Fruit fly (Drosophila melanogaster) whole organism, embryonic: ENCODE data around the gene brat.

Experiments
- CG10979 ChIP-seq: fragments of 200-800 bp; sonication (Bioruptor generic); optimal IDR thresholded peaks from 2 replicates; lab custom pipeline; 2018; ENCODE audit warnings: missing biosample characterization, mild to moderate bottlenecking, missing genetic modification characterization, moderate library complexity
- CG11696 ChIP-seq: fragments of 200-800 bp; sonication (Bioruptor generic); IDR thresholded peaks from 2 replicates; pipeline ENCODE4 v1.3.6; 2022; ENCODE audit warnings: missing biosample characterization, missing genetic modification characterization
- CG12071 ChIP-seq: fragments of 200-800 bp; sonication (Bioruptor generic); optimal IDR thresholded peaks from 3 replicates; lab custom pipeline; 2018; ENCODE audit warnings: missing biosample characterization, mild to moderate bottlenecking, missing genetic modification characterization
- CG12219 ChIP-seq: fragments of 200-800 bp; sonication (Bioruptor generic); optimal IDR thresholded peaks from 3 replicates; lab custom pipeline; 2018; ENCODE audit warnings: missing biosample characterization, mild to moderate bottlenecking, missing genetic modification characterization
- CG12391 ChIP-seq: fragments of 200-800 bp; sonication (Bioruptor generic); optimal IDR thresholded peaks from 3 replicates; lab custom pipeline; 2018; ENCODE audit warnings: missing biosample characterization, mild to moderate bottlenecking, missing genetic modification characterization, moderate library complexity
- CG13424 ChIP-seq: fragments of 200-800 bp; sonication (Bioruptor generic); optimal IDR thresholded peaks from 2 replicates; lab custom pipeline; 2019; ENCODE audit warnings: missing biosample characterization, mild to moderate bottlenecking, missing genetic modification characterization, moderate library complexity
- CG14860 ChIP-seq: fragments of 200-800 bp; sonication (Bioruptor generic); IDR thresholded peaks from 3 replicates; pipeline ENCODE4 v1.3.6; 2022; ENCODE audit warnings: missing biosample characterization, missing genetic modification characterization; ENCODE audit not compliant: partially characterized antibody
- CG17802 ChIP-seq: fragments of 200-800 bp; sonication (Bioruptor generic); optimal IDR thresholded peaks from 2 replicates; lab custom pipeline; 2018; ENCODE audit warnings: missing biosample characterization, mild to moderate bottlenecking, missing genetic modification characterization, moderate library complexity
- CG17829 ChIP-seq: fragments of 200-800 bp; optimal IDR thresholded peaks from 2 replicates; lab custom pipeline; 2019; ENCODE audit warnings: missing biosample characterization, mild to moderate bottlenecking, missing genetic modification characterization, moderate library complexity
- CG18619 ChIP-seq: fragments of 200-800 bp; sonication (Bioruptor generic); optimal IDR thresholded peaks from 3 replicates; lab custom pipeline; 2017; ENCODE audit warnings: missing biosample characterization, mild to moderate bottlenecking, missing genetic modification characterization
- CG2120 ChIP-seq: fragments of 200-800 bp; sonication (Bioruptor generic); optimal IDR thresholded peaks from 3 replicates; lab custom pipeline; 2016; ENCODE audit warnings: missing biosample characterization, missing genetic modification characterization
- CG2199 ChIP-seq: fragments of 200-800 bp; sonication (Bioruptor generic); IDR thresholded peaks from 3 replicates; pipeline ENCODE4 v1.3.6; 2022; ENCODE audit warnings: missing biosample characterization, missing genetic modification characterization
- CG3407 ChIP-seq: fragments of 200-800 bp; sonication (Bioruptor generic); optimal IDR thresholded peaks from 2 replicates; lab custom pipeline; 2018; ENCODE audit warnings: missing biosample characterization, mild to moderate bottlenecking, missing genetic modification characterization
- CG6175 ChIP-seq: fragments of 200-800 bp; sonication (Bioruptor generic); IDR thresholded peaks from 3 replicates; pipeline ENCODE4 v1.3.6; 2022; ENCODE audit warnings: missing biosample characterization, missing genetic modification characterization
- CG6854 ChIP-seq: fragments of 200-800 bp; sonication (Bioruptor generic); optimal IDR thresholded peaks from 3 replicates; lab custom pipeline; 2017; ENCODE audit warnings: missing biosample characterization, mild to moderate bottlenecking, missing genetic modification characterization
- Doc2 ChIP-seq: fragments of 200-800 bp; sonication (Bioruptor generic); IDR thresholded peaks from 2 replicates; pipeline ENCODE4 v1.3.6; 2022; ENCODE audit warnings: missing biosample characterization, missing genetic modification characterization
- Doc3 ChIP-seq: fragments of 200-800 bp; sonication (Bioruptor generic); IDR thresholded peaks from 3 replicates; pipeline ENCODE4 v1.3.6; 2022; ENCODE audit warnings: missing biosample characterization, missing genetic modification characterization; ENCODE audit not compliant: partially characterized antibody
- Eip74EF ChIP-seq, 2 experiments: fragments of 200-800 bp in 1 of 2; fragments of >200 bp in 1 of 2; sonication (Bioruptor generic) in 1 of 2; optimal IDR thresholded peaks; 2 replicates each; lab custom pipeline; 2017 to 2019; ENCODE audit warnings: missing biosample characterization in 2 of 2, missing genetic modification characterization in 2 of 2, mild to moderate bottlenecking in 1 of 2, moderate library complexity in 1 of 2
- Fer3 ChIP-seq: fragments of 200-800 bp; sonication (Bioruptor generic); optimal IDR thresholded peaks from 2 replicates; lab custom pipeline; 2018; ENCODE audit warnings: missing biosample characterization, mild to moderate bottlenecking, missing genetic modification characterization, moderate library complexity
- GATAe ChIP-seq: fragments of 200-800 bp; sonication (Bioruptor generic); conservative IDR thresholded peaks from 2 replicates; pipeline ENCODE4 v1.3.6; 2022; ENCODE audit warnings: missing biosample characterization, missing genetic modification characterization
- Hmx ChIP-seq: fragments of 200-800 bp; sonication (Bioruptor generic); optimal IDR thresholded peaks from 2 replicates; lab custom pipeline; 2016; ENCODE audit warnings: missing biosample characterization, missing genetic modification characterization
- Hr78 ChIP-seq, 2 experiments: fragments of 200-800 bp in 1 of 2; fragments of >200 bp in 1 of 2; sonication (Bioruptor generic) in 1 of 2; optimal IDR thresholded peaks; 2 replicates each; lab custom pipeline; 2017 to 2019; ENCODE audit warnings: missing biosample characterization in 2 of 2, missing genetic modification characterization in 2 of 2, mild to moderate bottlenecking in 1 of 2, moderate library complexity in 1 of 2
- Spps ChIP-seq: fragments of 200-800 bp; sonication (Bioruptor generic); optimal IDR thresholded peaks from 2 replicates; lab custom pipeline; 2018; ENCODE audit warnings: missing biosample characterization, mild to moderate bottlenecking, missing genetic modification characterization
- Xbp1 ChIP-seq: fragments of 200-800 bp; sonication (Bioruptor generic); optimal IDR thresholded peaks from 3 replicates; lab custom pipeline; 2016; ENCODE audit warnings: missing biosample characterization, mild to moderate bottlenecking, missing genetic modification characterization
- ac ChIP-seq: fragments of 200-800 bp; sonication (Bioruptor generic); optimal IDR thresholded peaks from 3 replicates; lab custom pipeline; 2017; ENCODE audit warnings: missing biosample characterization, mild to moderate bottlenecking, missing genetic modification characterization
- ara ChIP-seq: fragments of 200-800 bp; sonication (Bioruptor generic); IDR thresholded peaks from 2 replicates; pipeline ENCODE4 v1.3.6; 2022; ENCODE audit warnings: missing biosample characterization, missing genetic modification characterization
- crc ChIP-seq: fragments of 200-800 bp; sonication (Bioruptor generic); optimal IDR thresholded peaks from 2 replicates; lab custom pipeline; 2016; ENCODE audit warnings: missing biosample characterization, missing genetic modification characterization
- croc ChIP-seq: fragments of 200-800 bp; sonication (Bioruptor generic); conservative IDR thresholded peaks from 3 replicates; pipeline ENCODE4 v1.3.6; 2022; ENCODE audit warnings: missing biosample characterization, missing genetic modification characterization
- crp ChIP-seq, 2 experiments: fragments of 200-800 bp; sonication (Bioruptor generic); optimal IDR thresholded peaks; 2 replicates in 1 of 2; 3 replicates in 1 of 2; lab custom pipeline; 2017; ENCODE audit warnings: missing biosample characterization in 2 of 2, missing genetic modification characterization in 2 of 2, mild to moderate bottlenecking in 1 of 2, moderate library complexity in 1 of 2
- gce ChIP-seq: fragments of 200-800 bp; sonication (Bioruptor generic); IDR thresholded peaks from 3 replicates; pipeline ENCODE4 v1.3.6; 2022; ENCODE audit warnings: missing biosample characterization, missing genetic modification characterization
- h ChIP-seq: fragments of >200 bp; optimal IDR thresholded peaks from 2 replicates; lab custom pipeline; 2017
- ind ChIP-seq: fragments of 200-800 bp; sonication (Bioruptor generic); optimal IDR thresholded peaks from 3 replicates; lab custom pipeline; 2016; ENCODE audit warnings: missing biosample characterization, missing genetic modification characterization
- kah ChIP-seq: fragments of 200-800 bp; sonication (Bioruptor generic); optimal IDR thresholded peaks from 2 replicates; lab custom pipeline; 2018; ENCODE audit warnings: missing biosample characterization, mild to moderate bottlenecking, missing genetic modification characterization
- lmd ChIP-seq: fragments of 200-800 bp; sonication (Bioruptor generic); IDR thresholded peaks from 2 replicates; pipeline ENCODE4 v1.3.6; 2022; ENCODE audit warnings: missing biosample characterization, missing genetic modification characterization
- maf-S ChIP-seq: fragments of 200-800 bp; sonication (Bioruptor generic); optimal IDR thresholded peaks from 2 replicates; lab custom pipeline; 2016; ENCODE audit warnings: missing biosample characterization, missing genetic modification characterization
- nom ChIP-seq: fragments of 200-800 bp; sonication (Bioruptor generic); optimal IDR thresholded peaks from 2 replicates; lab custom pipeline; 2017; ENCODE audit warnings: missing biosample characterization, missing genetic modification characterization, mild to moderate bottlenecking, moderate library complexity, missing genetic modification reagents
- onecut ChIP-seq: fragments of 200-800 bp; sonication (Bioruptor generic); IDR thresholded peaks from 2 replicates; pipeline ENCODE4 v1.3.6; 2022; ENCODE audit warnings: missing biosample characterization, missing genetic modification characterization
- peb ChIP-seq: fragments of 200-800 bp; sonication (Bioruptor generic); IDR thresholded peaks from 2 replicates; pipeline ENCODE4 v1.3.6; 2022; ENCODE audit warnings: missing biosample characterization, missing genetic modification characterization
- pnt ChIP-seq: fragments of 200-800 bp; sonication (Bioruptor generic); optimal IDR thresholded peaks from 3 replicates; lab custom pipeline; 2016; ENCODE audit warnings: missing biosample characterization, missing genetic modification characterization
- prd ChIP-seq, 3 experiments: fragments of >200 bp in 2 of 3; fragments of 200-800 bp in 1 of 3; sonication (Bioruptor generic) in 1 of 3; optimal IDR thresholded peaks in 2 of 3; IDR thresholded peaks in 1 of 3; 2 replicates in 2 of 3; 3 replicates in 1 of 3; pipeline versions ENCODE4 v1.3.6 to Lab custom; 2017 to 2022; ENCODE audit warnings: missing biosample characterization in 1 of 3, missing genetic modification characterization in 1 of 3
- schlank ChIP-seq: fragments of 200-800 bp; sonication (Bioruptor generic); optimal IDR thresholded peaks from 2 replicates; lab custom pipeline; 2018; ENCODE audit warnings: missing biosample characterization, mild to moderate bottlenecking, missing genetic modification characterization
- sima ChIP-seq: fragments of 200-800 bp; sonication (Bioruptor generic); optimal IDR thresholded peaks from 2 replicates; lab custom pipeline; 2016; ENCODE audit warnings: missing biosample characterization, missing genetic modification characterization
- sisA ChIP-seq: fragments of 200-800 bp; sonication (Bioruptor generic); IDR thresholded peaks from 2 replicates; pipeline ENCODE4 v1.3.6; 2022; ENCODE audit warnings: missing biosample characterization, missing genetic modification characterization
- tup ChIP-seq: fragments of 200-800 bp; sonication (Bioruptor generic); optimal IDR thresholded peaks from 2 replicates; lab custom pipeline; 2016; ENCODE audit warnings: missing biosample characterization, mild to moderate bottlenecking, missing genetic modification characterization, moderate library complexity
- vnd ChIP-seq: fragments of 200-800 bp; sonication (Bioruptor generic); IDR thresholded peaks from 3 replicates; pipeline ENCODE4 v1.3.6; 2022; ENCODE audit warnings: missing biosample characterization, missing genetic modification characterization; ENCODE audit not compliant: partially characterized antibody
- wek ChIP-seq: fragments of 200-800 bp; sonication (Bioruptor generic); optimal IDR thresholded peaks from 3 replicates; lab custom pipeline; 2018; ENCODE audit warnings: missing biosample characterization, mild to moderate bottlenecking, missing genetic modification characterization, moderate library complexity
- zf30C ChIP-seq: fragments of 200-800 bp; sonication (Bioruptor generic); optimal IDR thresholded peaks from 3 replicates; lab custom pipeline; 2018; ENCODE audit warnings: missing biosample characterization, mild to moderate bottlenecking, missing genetic modification characterization
- zfh1 ChIP-seq: fragments of 200-800 bp; sonication (Bioruptor generic); IDR thresholded peaks from 3 replicates; pipeline ENCODE4 v1.3.6; 2022; ENCODE audit warnings: missing biosample characterization, missing genetic modification characterization

Gene brat

DNA sequence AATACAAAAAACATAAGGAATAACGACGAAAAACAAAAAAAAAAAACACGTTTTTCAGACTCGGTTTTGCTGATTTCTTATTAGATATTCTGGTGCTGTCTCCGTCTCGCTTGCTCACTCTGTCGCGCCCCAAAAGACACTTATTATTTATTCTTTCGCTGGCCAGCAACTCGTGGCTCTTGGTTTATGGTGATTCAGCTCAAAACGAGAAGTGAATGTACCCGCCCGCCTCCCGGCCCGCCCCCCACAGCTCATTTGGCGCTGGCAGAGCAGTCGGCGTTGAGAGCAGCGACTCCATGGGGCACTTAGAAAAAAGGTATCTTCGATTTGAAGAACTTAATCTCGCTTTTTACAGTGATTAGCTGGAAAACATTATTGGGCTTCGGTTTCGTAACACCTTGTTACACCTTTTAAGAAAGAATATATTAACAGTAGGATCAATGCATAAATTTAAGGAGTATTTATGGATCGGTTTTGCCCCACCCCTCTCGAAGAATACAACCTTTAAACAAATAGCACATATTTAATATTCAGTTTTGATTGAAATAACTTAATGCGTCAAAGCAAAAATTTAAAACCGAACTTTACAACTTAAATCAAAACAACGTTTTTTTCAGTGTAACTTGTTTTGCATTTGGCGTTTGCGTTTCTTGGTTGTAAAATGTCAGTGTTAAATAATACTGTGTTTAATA lies 8.0 kb downstream of the brat start (continued):
- TF ChIP-seq kah (GFP tag; lab: Kevin White, UChicago) = peak; percentile 11
- TF ChIP-seq lmd (GFP tag; lab: Robert Waterston, UW) = peak; percentile 73
- TF ChIP-seq ind (GFP tag; lab: Kevin White, UChicago) = peak; percentile 68
- TF ChIP-seq CG18619 (GFP tag; lab: Kevin White, UChicago) = peak; percentile 74
- peak; percentile 81 for TF ChIP-seq CG10979 (tag; lab: Kevin White, UChicago)
- TF ChIP-seq croc (GFP tag; lab: Robert Waterston, UW) = peak; percentile 42; the same call in 2 of the 3 replicates
- TF ChIP-seq CG17829 (tag; lab: Kevin White, UChicago) = peak; percentile 71
- no peak for TF ChIP-seq ac (GFP tag; lab: Kevin White, UChicago)
- TF ChIP-seq Xbp1 = peak; percentile 73
- no peak for TF ChIP-seq crp (GFP tag; optimal IDR thresholded peaks at IDR 0.05; lab: Kevin White, UChicago)
- no peak for TF ChIP-seq vnd
- TF ChIP-seq crc (GFP tag; lab: Kevin White, UChicago) = peak; percentile 47
- peak; percentile 41 for TF ChIP-seq Hmx (GFP tag; lab: Kevin White, UChicago)
- TF ChIP-seq CG2199 (GFP tag; lab: Robert Waterston, UW) = no peak
- 0 out of 3 replicates have a peak, but pooled peaks have one; percentile 31 for TF ChIP-seq zfh1 (GFP tag; lab: Robert Waterston, UW)
- peak; percentile 50; the same call in 1 of the 2 replicates for TF ChIP-seq ara (GFP tag; lab: Robert Waterston, UW)
- no peak; the same call in 1 of the 2 replicates for TF ChIP-seq onecut (GFP tag; lab: Robert Waterston, UW)
- TF ChIP-seq CG12071 (GFP tag; lab: Kevin White, UChicago) = peak; percentile 52
- TF ChIP-seq CG12391 (tag; lab: Kevin White, UChicago) = peak; percentile 78
- no peak for TF ChIP-seq GATAe
- TF ChIP-seq sima (GFP tag; lab: Kevin White, UChicago) = peak; percentile 51
- peak; percentile 65 for TF ChIP-seq Spps
- peak in 1 of 2 experiments; percentile 5 for TF ChIP-seq Hr78 (GFP tag; optimal IDR thresholded peaks at IDR 0.05; lab: Kevin White, UChicago)
- peak; percentile 37 for TF ChIP-seq schlank
- peak; percentile 54 for TF ChIP-seq CG3407
- TF ChIP-seq prd (optimal IDR thresholded peaks at IDR 0.05; lab: Kevin White, UChicago) = no peak
- TF ChIP-seq prd (GFP tag; IDR thresholded peaks at IDR 0.05; lab: Robert Waterston, UW) = peak; percentile 58; the same call in 2 of the 3 replicates
- no peak for TF ChIP-seq CG6175
- peak; percentile 31 for TF ChIP-seq wek (GFP tag; lab: Kevin White, UChicago)
- no peak for TF ChIP-seq Doc2 (GFP tag; lab: Robert Waterston, UW)
- no peak for TF ChIP-seq zf30C (GFP tag; lab: Kevin White, UChicago)
- peak; percentile 26 for TF ChIP-seq tup (GFP tag; lab: Kevin White, UChicago)
- no peak for TF ChIP-seq gce (GFP tag; lab: Robert Waterston, UW)
- peak; percentile 56 for TF ChIP-seq maf-S (GFP tag; lab: Kevin White, UChicago)
- TF ChIP-seq peb (GFP tag; lab: Robert Waterston, UW) = no peak
- TF ChIP-seq CG14860 (GFP tag; lab: Robert Waterston, UW) = no peak
- peak; percentile 76 for TF ChIP-seq CG13424
- TF ChIP-seq sisA (GFP tag; lab: Robert Waterston, UW) = peak; percentile 21; the same call in 1 of the 2 replicates
- TF ChIP-seq nom = peak; percentile 2
- peak; percentile 63 for TF ChIP-seq pnt (GFP tag; lab: Kevin White, UChicago)
- no peak for TF ChIP-seq Doc3 (GFP tag; lab: Robert Waterston, UW)
- peak; percentile 84 for TF ChIP-seq CG2120 (GFP tag; lab: Kevin White, UChicago)
- TF ChIP-seq CG11696 (GFP tag; lab: Robert Waterston, UW) = no peak
- TF ChIP-seq CG6854 = peak; percentile 73
- peak in 1 of 2 experiments; percentile 60 for TF ChIP-seq Eip74EF (GFP tag; optimal IDR thresholded peaks at IDR 0.05; lab: Kevin White, UChicago)
- TF ChIP-seq h (lab: Kevin White, UChicago) = no peak
- TF ChIP-seq Fer3 = peak; percentile 65
- TF ChIP-seq CG12219 (GFP tag; lab: Kevin White, UChicago) = peak; percentile 57
- TF ChIP-seq CG17802 = peak; percentile 35
